Fruit fly (Drosophila melanogaster) whole organism, wandering third instar larva: ENCODE data around the gene Cyp4ae1.
A peak's percentile ranks its signal among the peaks of the same experiment; 100 is the strongest.

Source experiments
- Abd-B ChIP-seq: fragments of >200 bp; optimal IDR thresholded peaks from 2 replicates; lab custom pipeline; 2017; ENCODE audit warnings: missing biosample characterization, missing genetic modification characterization
- CG32264 ChIP-seq: fragments of 200-800 bp; sonication (Bioruptor generic); optimal IDR thresholded peaks from 2 replicates; lab custom pipeline; 2016; ENCODE audit warnings: missing biosample characterization, missing genetic modification characterization
- CG9705 ChIP-seq: fragments of 200-800 bp; sonication (Bioruptor generic); optimal IDR thresholded peaks from 2 replicates; lab custom pipeline; 2018; ENCODE audit warnings: missing biosample characterization, mild to moderate bottlenecking, missing genetic modification characterization
- CrebA ChIP-seq: fragments of 200-800 bp; sonication (Bioruptor generic); optimal IDR thresholded peaks from 2 replicates; lab custom pipeline; 2016; ENCODE audit warnings: missing biosample characterization, mild to moderate bottlenecking, missing genetic modification characterization, borderline replicate concordance
- Dfd ChIP-seq: fragments of >200 bp; optimal IDR thresholded peaks from 2 replicates; lab custom pipeline; 2017; ENCODE audit warnings: missing biosample characterization, missing genetic modification characterization
- Dif ChIP-seq: fragments of 200-275, 200-300 bp; sonication (Bioruptor generic); optimal IDR thresholded peaks from 2 replicates; lab custom pipeline; 2018; ENCODE audit warnings: missing biosample characterization, missing genetic modification characterization; ENCODE audit not compliant: partially characterized antibody
- GATAd ChIP-seq: sonication (Bioruptor generic); optimal IDR thresholded peaks from 2 replicates; lab custom pipeline; 2016; ENCODE audit warnings: missing biosample characterization, missing genetic modification characterization
- HLH106 ChIP-seq: fragments of 200-800 bp; optimal IDR thresholded peaks from 3 replicates; lab custom pipeline; 2019; ENCODE audit warnings: missing biosample characterization, mild to moderate bottlenecking, missing genetic modification characterization, moderate library complexity
- Hnf4 ChIP-seq: fragments of 200-800 bp; sonication (Bioruptor generic); optimal IDR thresholded peaks from 2 replicates; lab custom pipeline; 2016; ENCODE audit warnings: missing biosample characterization, mild to moderate bottlenecking, missing genetic modification characterization
- Hr78 ChIP-seq: fragments of >200 bp; optimal IDR thresholded peaks from 2 replicates; lab custom pipeline; 2017; ENCODE audit warnings: missing biosample characterization, missing genetic modification characterization
- Hr83 ChIP-seq: fragments of 200-300 bp; sonication (Bioruptor generic); optimal IDR thresholded peaks from 2 replicates; lab custom pipeline; 2016; ENCODE audit warnings: missing biosample characterization, mild to moderate bottlenecking, missing genetic modification characterization, moderate library complexity; ENCODE audit not compliant: poor library complexity, severe bottlenecking
- Jra ChIP-seq: sonication (Bioruptor generic); optimal IDR thresholded peaks from 2 replicates; lab custom pipeline; 2016; ENCODE audit warnings: missing biosample characterization, missing genetic modification characterization
- Mio ChIP-seq: sonication (Bioruptor generic); optimal IDR thresholded peaks from 2 replicates; lab custom pipeline; 2016; ENCODE audit warnings: missing biosample characterization, missing genetic modification characterization
- Myc ChIP-seq: fragments of >200 bp; optimal IDR thresholded peaks from 2 replicates; lab custom pipeline; 2017
- N ChIP-seq: fragments of >200 bp; optimal IDR thresholded peaks from 2 replicates; lab custom pipeline; 2018; ENCODE audit warnings: missing biosample characterization, missing external identifiers, missing genetic modification characterization
- OdsH ChIP-seq: fragments of 200-800 bp; sonication (Bioruptor generic); optimal IDR thresholded peaks from 2 replicates; lab custom pipeline; 2016; ENCODE audit warnings: missing biosample characterization, mild to moderate bottlenecking, missing genetic modification characterization
- Rel ChIP-seq, 2 experiments: fragments of 200-800 bp; sonication (Bioruptor generic) in 1 of 2; optimal IDR thresholded peaks; 2 replicates in 1 of 2; 3 replicates in 1 of 2; lab custom pipeline; 2016 to 2019; ENCODE audit warnings: mild to moderate bottlenecking in 2 of 2, missing biosample characterization in 2 of 2, missing genetic modification characterization in 2 of 2, moderate library complexity in 1 of 2
- Sp1 ChIP-seq: fragments of 200-800 bp; sonication (Bioruptor generic); optimal IDR thresholded peaks from 3 replicates; lab custom pipeline; 2019; ENCODE audit warnings: missing biosample characterization, mild to moderate bottlenecking, missing genetic modification characterization, moderate library complexity
- Vsx2 ChIP-seq: fragments of 200-300, 225-300 bp; sonication (Bioruptor generic); optimal IDR thresholded peaks from 2 replicates; lab custom pipeline; 2018; ENCODE audit warnings: missing biosample characterization, missing genetic modification characterization; ENCODE audit not compliant: partially characterized antibody
- br ChIP-seq: fragments of 200-800 bp; sonication (Bioruptor generic); optimal IDR thresholded peaks from 2 replicates; lab custom pipeline; 2016; ENCODE audit warnings: missing biosample characterization, missing genetic modification characterization
- brk ChIP-seq: fragments of 200-800 bp; sonication (Bioruptor generic); optimal IDR thresholded peaks from 2 replicates; lab custom pipeline; 2016; ENCODE audit warnings: missing biosample characterization, mild to moderate bottlenecking, missing genetic modification characterization
- dl ChIP-seq, 2 experiments: fragments of 175-275, 200-275 bp in 1 of 2; fragments of 200-275 bp in 1 of 2; sonication (Bioruptor generic); optimal IDR thresholded peaks; lab custom pipeline; 2018; ENCODE audit warnings: mild to moderate bottlenecking in 2 of 2, missing biosample characterization in 2 of 2, missing genetic modification characterization in 2 of 2, moderate library complexity in 2 of 2; ENCODE audit not compliant: partially characterized antibody in 2 of 2, insufficient read depth in 1 of 2
- dmrt93B ChIP-seq: fragments of 200-800 bp; sonication (Bioruptor generic); optimal IDR thresholded peaks from 2 replicates; lab custom pipeline; 2018; ENCODE audit warnings: missing biosample characterization, mild to moderate bottlenecking, missing genetic modification characterization
- dsf ChIP-seq: sonication (Bioruptor generic); optimal IDR thresholded peaks from 2 replicates; lab custom pipeline; 2016; ENCODE audit warnings: missing biosample characterization, missing genetic modification characterization, borderline replicate concordance
- ey ChIP-seq: fragments of 200-800 bp; sonication (Bioruptor generic); optimal IDR thresholded peaks from 2 replicates; lab custom pipeline; 2016; ENCODE audit warnings: missing biosample characterization, missing genetic modification characterization
- foxo ChIP-seq, 2 experiments: fragments of 200-800 bp; sonication (Bioruptor generic); optimal IDR thresholded peaks; 2 replicates in 1 of 2; 3 replicates in 1 of 2; lab custom pipeline; 2016 to 2017; ENCODE audit warnings: missing biosample characterization in 2 of 2, missing genetic modification characterization in 2 of 2
- fru ChIP-seq: fragments of 200-800 bp; sonication (Bioruptor generic); optimal IDR thresholded peaks from 3 replicates; lab custom pipeline; 2016; ENCODE audit warnings: missing biosample characterization, mild to moderate bottlenecking, missing genetic modification characterization
- h ChIP-seq: fragments of 200-800 bp; sonication (Bioruptor generic); optimal IDR thresholded peaks from 3 replicates; lab custom pipeline; 2016; ENCODE audit warnings: missing biosample characterization, mild to moderate bottlenecking, missing genetic modification characterization
- jim ChIP-seq: fragments of 175-275, 200-325 bp; sonication (Bioruptor generic); optimal IDR thresholded peaks from 2 replicates; lab custom pipeline; 2016; ENCODE audit warnings: missing biosample characterization, mild to moderate bottlenecking, missing genetic modification characterization
- lola ChIP-seq: fragments of >200 bp; optimal IDR thresholded peaks from 2 replicates; lab custom pipeline; 2017; ENCODE audit warnings: missing biosample characterization, missing genetic modification characterization
- pan ChIP-seq: fragments of >200 bp; optimal IDR thresholded peaks from 2 replicates; lab custom pipeline; 2017
- psq ChIP-seq: fragments of 200-800 bp; sonication (Bioruptor generic); optimal IDR thresholded peaks from 3 replicates; lab custom pipeline; 2017; ENCODE audit warnings: missing biosample characterization, mild to moderate bottlenecking, missing genetic modification characterization, moderate library complexity
- rgr ChIP-seq: fragments of 200-800 bp; sonication (Bioruptor generic); optimal IDR thresholded peaks from 3 replicates; lab custom pipeline; 2016; ENCODE audit warnings: missing biosample characterization, mild to moderate bottlenecking, missing genetic modification characterization
- sage ChIP-seq: fragments of 200-800 bp; sonication (Bioruptor generic); optimal IDR thresholded peaks from 2 replicates; lab custom pipeline; 2016; ENCODE audit warnings: missing biosample characterization, mild to moderate bottlenecking, missing genetic modification characterization
- sv ChIP-seq: fragments of 200-800 bp; sonication (Bioruptor generic); optimal IDR thresholded peaks from 3 replicates; lab custom pipeline; 2016; ENCODE audit warnings: missing biosample characterization, missing genetic modification characterization
- tai ChIP-seq: sonication (Bioruptor generic); optimal IDR thresholded peaks from 2 replicates; lab custom pipeline; 2016; ENCODE audit warnings: missing biosample characterization, missing genetic modification characterization
- usp ChIP-seq: fragments of >200 bp; optimal IDR thresholded peaks from 2 replicates; lab custom pipeline; 2017; ENCODE audit warnings: missing biosample characterization, missing genetic modification characterization
- woc ChIP-seq: sonication (Bioruptor generic); optimal IDR thresholded peaks from 2 replicates; lab custom pipeline; 2016; ENCODE audit warnings: missing biosample characterization, mild to moderate bottlenecking, missing genetic modification characterization

Gene Cyp4ae1

DNA sequence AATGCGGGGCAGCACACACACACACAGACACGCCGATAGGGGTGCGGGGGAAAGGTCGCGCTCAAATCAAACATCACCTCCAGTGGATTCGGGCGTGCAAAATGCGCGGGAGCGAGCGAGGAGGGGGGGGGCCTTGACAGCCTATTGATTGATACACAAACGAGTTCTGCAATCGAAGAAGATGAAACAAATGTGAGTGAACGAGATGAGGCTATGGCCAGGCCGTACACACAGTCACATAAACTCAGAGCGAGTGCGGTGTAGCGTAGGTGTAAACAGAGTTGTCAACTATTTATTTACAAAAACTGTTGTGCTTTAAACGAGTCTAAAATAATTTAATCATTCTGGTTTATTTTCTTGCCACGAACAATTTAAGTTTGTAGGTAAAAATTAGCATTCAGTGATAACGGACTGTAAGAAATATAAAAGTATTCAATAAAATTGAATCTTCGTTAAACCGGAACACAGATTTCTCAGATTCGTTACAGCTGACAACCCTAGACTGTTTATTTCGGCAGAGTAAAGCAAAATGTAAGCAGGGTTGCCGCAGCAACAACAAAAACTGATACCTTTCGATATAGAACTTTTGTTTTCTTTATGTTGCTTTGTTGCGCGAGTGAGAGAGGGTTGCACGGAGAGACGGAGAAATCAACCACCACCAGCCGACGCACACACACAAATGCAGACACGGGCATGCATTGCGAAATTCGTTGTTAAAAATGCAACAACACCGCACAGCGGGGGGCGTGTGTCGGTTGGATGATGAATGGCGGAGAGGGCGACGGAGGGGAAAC lies 43.6 kb upstream of the Cyp4ae1 start:
- TF ChIP-seq CG32264 (peak; percentile 58), Myc (lab: Kevin White, UChicago) (no peak), N (GFP tag; lab: Kevin White, UChicago) (no peak), Dfd (GFP tag; lab: Kevin White, UChicago) (peak; percentile 40), ey (peak; percentile 95), sage (GFP tag; lab: Kevin White, UChicago) (peak; percentile 83), Jra (peak; percentile 87), br (GFP tag; lab: Kevin White, UChicago) (peak; percentile 91), dl (GFP tag; optimal IDR thresholded peaks at IDR 0.05; lab: Kevin White, UChicago; ENCODE audit: insufficient read depth in 1 of 2, partially characterized antibody in 2 of 2) (peak in 1 of 2 experiments; percentile 55), Dif (GFP tag; lab: Kevin White, UChicago) (peak; percentile 57), CG9705 (peak; percentile 94), jim (GFP tag; lab: Kevin White, UChicago) (peak; percentile 82), CrebA (GFP tag; lab: Kevin White, UChicago) (peak; percentile 66), pan (lab: Kevin White, UChicago) (no peak), foxo (GFP tag; optimal IDR thresholded peaks at IDR 0.05; lab: Kevin White, UChicago) (peak; percentile 37 to 94), Rel (GFP tag; optimal IDR thresholded peaks at IDR 0.05; lab: Kevin White, UChicago) (peak; percentile 64), Rel (tag; optimal IDR thresholded peaks at IDR 0.05; lab: Kevin White, UChicago) (peak; percentile 93), rgr (peak; percentile 92), Sp1 (GFP tag; lab: Kevin White, UChicago) (peak; percentile 96), sv (GFP tag; lab: Kevin White, UChicago) (peak; percentile 77), Hr78 (GFP tag; lab: Kevin White, UChicago) (no peak), h (GFP tag; lab: Kevin White, UChicago) (peak; percentile 95), brk (GFP tag; lab: Kevin White, UChicago) (peak; percentile 80), Hnf4 (peak; percentile 83), OdsH (GFP tag; lab: Kevin White, UChicago) (peak; percentile 92), Hr83 (peak; percentile 37), GATAd (no peak), HLH106 (tag; lab: Kevin White, UChicago) (peak; percentile 96), dsf (GFP tag; lab: Kevin White, UChicago) (peak; percentile 70), woc (peak; percentile 88), usp (no peak), tai (peak; percentile 87), dmrt93B (peak; percentile 93), lola (no peak), fru (GFP tag; lab: Kevin White, UChicago) (peak; percentile 94), Mio (peak; percentile 52), psq (peak; percentile 89), Abd-B (GFP tag; lab: Kevin White, UChicago) (no peak), Vsx2 (GFP tag; lab: Kevin White, UChicago) (peak; percentile 68)
- TF ChIP-seq, all 38 proteins: peak for 30

DNA sequence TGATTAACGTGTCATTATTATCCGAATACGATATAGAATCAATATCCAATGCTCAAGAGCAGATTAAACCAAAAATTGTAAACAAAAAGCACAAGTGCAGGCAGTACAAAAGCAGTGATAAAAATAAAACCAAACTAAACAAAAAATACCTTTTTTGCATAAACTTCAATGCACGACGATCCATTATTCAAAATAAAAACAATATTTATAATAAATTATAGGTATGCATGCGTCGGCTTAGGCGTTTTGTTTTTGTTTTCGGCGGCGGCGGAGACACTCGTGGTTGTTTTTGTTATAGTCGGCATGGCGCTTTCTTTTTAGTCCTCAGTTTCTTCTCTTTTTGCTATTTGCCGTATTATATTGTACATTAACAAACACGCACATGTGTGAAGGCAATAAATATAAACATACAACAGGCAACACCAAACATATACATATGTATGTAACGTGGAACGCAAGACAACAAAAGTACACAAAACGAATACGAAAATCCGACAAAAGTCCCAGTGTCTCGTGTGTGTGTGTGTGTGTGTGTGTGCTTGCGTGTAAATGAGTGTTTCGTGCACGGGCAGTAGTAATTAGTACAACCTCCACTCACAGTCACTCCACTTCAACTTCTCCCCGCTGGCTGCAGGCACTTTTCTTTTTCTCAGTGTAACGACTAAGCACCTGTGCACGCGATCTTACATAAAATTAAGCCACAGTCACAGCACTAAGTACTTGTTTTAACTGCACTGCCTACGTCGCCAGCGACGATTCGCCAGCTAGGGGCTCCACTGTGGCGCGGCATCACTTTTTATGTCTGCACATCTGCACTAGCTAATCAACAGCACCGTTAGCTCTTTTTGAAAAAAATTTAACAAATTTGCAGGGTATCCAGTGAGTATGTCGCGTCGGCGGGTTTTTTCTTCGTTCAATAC lies 42.7 kb upstream of the Cyp4ae1 start:
- TF ChIP-seq Hr78 (GFP tag; lab: Kevin White, UChicago) (no peak), Myc (lab: Kevin White, UChicago) (no peak), ey (peak; percentile 42), jim (GFP tag; lab: Kevin White, UChicago) (no peak), pan (lab: Kevin White, UChicago) (no peak), usp (no peak), br (GFP tag; lab: Kevin White, UChicago) (no peak), Dif (GFP tag; lab: Kevin White, UChicago) (no peak), fru (GFP tag; lab: Kevin White, UChicago) (peak; percentile 45), Abd-B (GFP tag; lab: Kevin White, UChicago) (no peak), Rel (GFP tag; optimal IDR thresholded peaks at IDR 0.05; lab: Kevin White, UChicago) (no peak), Rel (tag; optimal IDR thresholded peaks at IDR 0.05; lab: Kevin White, UChicago) (peak; percentile 89), OdsH (GFP tag; lab: Kevin White, UChicago) (no peak), foxo (GFP tag; optimal IDR thresholded peaks at IDR 0.05; lab: Kevin White, UChicago) (peak in 1 of 2 experiments; percentile 59), Dfd (GFP tag; lab: Kevin White, UChicago) (peak; percentile 52), sv (GFP tag; lab: Kevin White, UChicago) (no peak)
